Fruit fly (Drosophila melanogaster) whole organism, embryonic: Measurements from ENCODE around the gene Sytbeta.

ENCODE experiments used
- B-H2 ChIP-seq: fragments of 200-800 bp; sonication (Bioruptor generic); optimal IDR thresholded peaks from 2 replicates; lab custom pipeline; 2018; ENCODE audit warnings: missing biosample characterization, mild to moderate bottlenecking, missing genetic modification characterization
- BtbVII ChIP-seq: fragments of 200-800 bp; sonication (Bioruptor generic); optimal IDR thresholded peaks from 3 replicates; lab custom pipeline; 2017; ENCODE audit warnings: missing biosample characterization, mild to moderate bottlenecking, missing genetic modification characterization
- CG10147 ChIP-seq: fragments of 200-800 bp; sonication (Bioruptor generic); optimal IDR thresholded peaks from 2 replicates; lab custom pipeline; 2019; ENCODE audit warnings: missing biosample characterization, mild to moderate bottlenecking, missing genetic modification characterization, moderate library complexity
- CG10979 ChIP-seq: fragments of 200-800 bp; sonication (Bioruptor generic); optimal IDR thresholded peaks from 2 replicates; lab custom pipeline; 2018; ENCODE audit warnings: missing biosample characterization, mild to moderate bottlenecking, missing genetic modification characterization, moderate library complexity
- CG13424 ChIP-seq: fragments of 200-800 bp; sonication (Bioruptor generic); optimal IDR thresholded peaks from 2 replicates; lab custom pipeline; 2019; ENCODE audit warnings: missing biosample characterization, mild to moderate bottlenecking, missing genetic modification characterization, moderate library complexity
- CG14965 ChIP-seq: fragments of 200-800 bp; sonication (Bioruptor generic); optimal IDR thresholded peaks from 2 replicates; lab custom pipeline; 2016; ENCODE audit warnings: missing biosample characterization, missing genetic modification characterization, borderline replicate concordance
- CG17829 ChIP-seq: fragments of 200-800 bp; optimal IDR thresholded peaks from 2 replicates; lab custom pipeline; 2019; ENCODE audit warnings: missing biosample characterization, mild to moderate bottlenecking, missing genetic modification characterization, moderate library complexity
- CG2678 ChIP-seq: fragments of 200-800 bp; sonication (Bioruptor generic); optimal IDR thresholded peaks from 3 replicates; lab custom pipeline; 2019; ENCODE audit warnings: missing biosample characterization, mild to moderate bottlenecking, missing genetic modification characterization, moderate library complexity
- CG2712 ChIP-seq: fragments of 200-800 bp; optimal IDR thresholded peaks from 3 replicates; lab custom pipeline; 2019; ENCODE audit warnings: missing biosample characterization, mild to moderate bottlenecking, missing genetic modification characterization, moderate library complexity
- CG31441 ChIP-seq: fragments of 200-800 bp; sonication (Bioruptor generic); IDR thresholded peaks from 2 replicates; pipeline ENCODE4 v1.3.6; 2022; ENCODE audit warnings: missing biosample characterization, missing genetic modification characterization
- CG34422 ChIP-seq: fragments of 200-800 bp; sonication (Bioruptor generic); IDR thresholded peaks from 3 replicates; pipeline ENCODE4 v1.3.6; 2022; ENCODE audit warnings: missing biosample characterization, missing genetic modification characterization
- CG4854 ChIP-seq: fragments of 200-800 bp; sonication (Bioruptor generic); optimal IDR thresholded peaks from 2 replicates; lab custom pipeline; 2016; ENCODE audit warnings: missing biosample characterization, missing genetic modification characterization, inconsistent platforms
- CG6791 ChIP-seq: fragments of 200-800 bp; sonication (Bioruptor generic); IDR thresholded peaks from 3 replicates; pipeline ENCODE4 v1.3.6; 2022; ENCODE audit warnings: missing biosample characterization, missing genetic modification characterization; ENCODE audit not compliant: partially characterized antibody
- CG7839 ChIP-seq: fragments of 200-800 bp; sonication (Bioruptor generic); optimal IDR thresholded peaks from 3 replicates; lab custom pipeline; 2018; ENCODE audit warnings: missing biosample characterization, mild to moderate bottlenecking, missing genetic modification characterization, moderate library complexity
- CG8924 ChIP-seq: fragments of 200-800 bp; optimal IDR thresholded peaks from 3 replicates; lab custom pipeline; 2019; ENCODE audit warnings: missing biosample characterization, mild to moderate bottlenecking, missing genetic modification characterization, moderate library complexity
- CoRest ChIP-seq: fragments of 200-800 bp; sonication (Bioruptor generic); optimal IDR thresholded peaks from 3 replicates; lab custom pipeline; 2018; ENCODE audit warnings: missing biosample characterization, mild to moderate bottlenecking, missing genetic modification characterization, moderate library complexity
- HLH4C ChIP-seq: fragments of 200-800 bp; sonication (Bioruptor generic); IDR thresholded peaks from 3 replicates; pipeline ENCODE4 v1.3.6; 2022; ENCODE audit warnings: missing biosample characterization, missing genetic modification characterization; ENCODE audit not compliant: partially characterized antibody
- Hsf ChIP-seq: fragments of 200-800 bp; sonication (Bioruptor generic); optimal IDR thresholded peaks from 3 replicates; lab custom pipeline; 2016; ENCODE audit warnings: missing biosample characterization, missing genetic modification characterization
- Oli ChIP-seq: fragments of 200-800 bp; sonication (Bioruptor generic); optimal IDR thresholded peaks from 2 replicates; lab custom pipeline; 2018; ENCODE audit warnings: missing biosample characterization, mild to moderate bottlenecking, missing genetic modification characterization, moderate library complexity
- Rx ChIP-seq: fragments of 200-800 bp; sonication (Bioruptor generic); IDR thresholded peaks from 2 replicates; pipeline ENCODE4 v1.3.6; 2022; ENCODE audit warnings: missing biosample characterization, missing genetic modification characterization
- Sin3A ChIP-seq: fragments of >200 bp; optimal IDR thresholded peaks from 2 replicates; lab custom pipeline; 2018
- Sox100B ChIP-seq: fragments of 200-800 bp; sonication (Bioruptor generic); optimal IDR thresholded peaks from 3 replicates; lab custom pipeline; 2018; ENCODE audit warnings: missing biosample characterization, mild to moderate bottlenecking, missing genetic modification characterization
- caup ChIP-seq: fragments of 200-800 bp; sonication (Bioruptor generic); optimal IDR thresholded peaks from 3 replicates; lab custom pipeline; 2017; ENCODE audit warnings: missing biosample characterization, mild to moderate bottlenecking, missing genetic modification characterization, moderate library complexity; ENCODE audit not compliant: severe bottlenecking
- dimm ChIP-seq: fragments of 200-800 bp; sonication (Bioruptor generic); IDR thresholded peaks from 2 replicates; pipeline ENCODE4 v1.3.6; 2022; ENCODE audit warnings: missing biosample characterization, missing genetic modification characterization
- dm ChIP-seq: fragments of 200-800 bp; sonication (Bioruptor generic); optimal IDR thresholded peaks from 3 replicates; lab custom pipeline; 2016; ENCODE audit warnings: missing biosample characterization, missing genetic modification characterization
- ewg ChIP-seq: fragments of 200-800 bp; sonication (Bioruptor generic); optimal IDR thresholded peaks from 3 replicates; lab custom pipeline; 2017; ENCODE audit warnings: mild to moderate bottlenecking, missing biosample characterization, missing genetic modification reagents, missing genetic modification characterization
- eyg ChIP-seq: fragments of 200-800 bp; sonication (Bioruptor generic); optimal IDR thresholded peaks from 3 replicates; lab custom pipeline; 2016; ENCODE audit warnings: missing biosample characterization, missing genetic modification characterization
- gcm ChIP-seq: fragments of 200-800 bp; sonication (Bioruptor generic); optimal IDR thresholded peaks from 2 replicates; lab custom pipeline; 2019; ENCODE audit warnings: missing biosample characterization, mild to moderate bottlenecking, missing genetic modification characterization, moderate library complexity
- gem ChIP-seq: fragments of 200-800 bp; sonication (Bioruptor generic); optimal IDR thresholded peaks from 2 replicates; lab custom pipeline; 2019; ENCODE audit warnings: missing biosample characterization, mild to moderate bottlenecking, missing genetic modification characterization, moderate library complexity
- grau ChIP-seq: fragments of 200-800 bp; optimal IDR thresholded peaks from 3 replicates; lab custom pipeline; 2019; ENCODE audit warnings: missing biosample characterization, mild to moderate bottlenecking, missing genetic modification characterization, moderate library complexity
- grn ChIP-seq: fragments of 200-800 bp; sonication (Bioruptor generic); optimal IDR thresholded peaks from 3 replicates; lab custom pipeline; 2017; ENCODE audit warnings: missing biosample characterization, missing genetic modification characterization
- gsb ChIP-seq: fragments of 200-800 bp; sonication (Bioruptor generic); IDR thresholded peaks from 2 replicates; pipeline ENCODE4 v1.3.6; 2022; ENCODE audit warnings: missing biosample characterization, missing genetic modification characterization
- gsb-n ChIP-seq: fragments of 200-800 bp; sonication (Bioruptor generic); optimal IDR thresholded peaks from 3 replicates; lab custom pipeline; 2018; ENCODE audit warnings: missing biosample characterization, mild to moderate bottlenecking, missing genetic modification characterization
- ken ChIP-seq: fragments of 200-800 bp; sonication (Bioruptor generic); IDR thresholded peaks from 3 replicates; pipeline ENCODE4 v1.3.6; 2022; ENCODE audit warnings: missing biosample characterization, missing genetic modification characterization
- nmo ChIP-seq: fragments of 200-800 bp; sonication (Bioruptor generic); optimal IDR thresholded peaks from 2 replicates; lab custom pipeline; 2018; ENCODE audit warnings: missing biosample characterization, mild to moderate bottlenecking, missing genetic modification characterization, moderate library complexity
- row ChIP-seq: fragments of 200-800 bp; sonication (Bioruptor generic); IDR thresholded peaks from 3 replicates; pipeline ENCODE4 v1.3.6; 2022; ENCODE audit warnings: missing biosample characterization, missing genetic modification characterization
- run ChIP-seq: fragments of 200-800 bp; sonication (Bioruptor generic); optimal IDR thresholded peaks from 3 replicates; lab custom pipeline; 2018; ENCODE audit warnings: missing biosample characterization, mild to moderate bottlenecking, missing genetic modification characterization
- sd ChIP-seq: fragments of 200-800 bp; sonication (Bioruptor generic); optimal IDR thresholded peaks from 3 replicates; lab custom pipeline; 2018; ENCODE audit warnings: missing biosample characterization, mild to moderate bottlenecking, missing genetic modification characterization, moderate library complexity
- sim ChIP-seq: fragments of 200-800 bp; sonication (Bioruptor generic); IDR thresholded peaks from 2 replicates; pipeline ENCODE4 v1.3.6; 2022; ENCODE audit warnings: missing biosample characterization, missing genetic modification characterization
- vnd ChIP-seq: fragments of 200-800 bp; sonication (Bioruptor generic); IDR thresholded peaks from 3 replicates; pipeline ENCODE4 v1.3.6; 2022; ENCODE audit warnings: missing biosample characterization, missing genetic modification characterization; ENCODE audit not compliant: partially characterized antibody
- wdn ChIP-seq: fragments of 200-800 bp; sonication (Bioruptor generic); IDR thresholded peaks from 2 replicates; pipeline ENCODE4 v1.3.6; 2022; ENCODE audit warnings: missing biosample characterization, missing genetic modification characterization

Sytbeta gene

DNA sequence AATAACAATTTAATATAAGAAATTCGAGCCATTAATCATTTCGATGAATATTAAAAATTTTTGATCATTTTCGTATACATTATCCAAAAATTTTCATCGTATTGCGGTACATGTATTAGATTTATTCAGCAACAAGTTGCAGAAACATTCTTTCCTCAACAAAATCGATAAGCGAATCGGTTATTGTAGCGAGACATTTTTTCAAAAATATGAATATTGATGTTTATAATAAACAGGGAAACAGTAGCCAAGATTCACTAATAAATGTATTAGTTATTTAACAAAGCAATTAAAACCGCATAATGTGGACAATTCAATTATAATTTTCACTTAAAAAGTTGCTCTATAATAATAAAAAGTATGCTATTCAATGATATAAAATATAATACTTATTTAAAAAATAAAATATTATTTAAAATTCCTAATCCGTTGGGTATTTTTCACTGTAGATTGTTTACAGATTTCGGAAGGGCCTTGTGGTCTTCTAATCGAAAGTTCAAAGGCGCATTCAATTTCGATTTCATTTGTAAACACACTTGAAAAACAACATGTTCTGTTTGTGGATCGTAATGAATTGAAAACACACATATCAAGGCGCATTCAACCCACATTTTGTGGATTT lies 24.4 kb upstream of the Sytbeta start (continued):
- TF ChIP-seq grn (GFP tag; lab: Kevin White, UChicago), result no peak
- TF ChIP-seq CG2712, result peak; percentile 63
- TF ChIP-seq sd, result peak; percentile 14
- TF ChIP-seq B-H2 (GFP tag; lab: Kevin White, UChicago), result no peak
- no peak for TF ChIP-seq dm (GFP tag; lab: Kevin White, UChicago)
- TF ChIP-seq wdn (GFP tag; lab: Robert Waterston, UW), result no peak
- no peak for TF ChIP-seq CG14965 (GFP tag; lab: Kevin White, UChicago)
- peak; percentile 60 for TF ChIP-seq CG2678 (tag; lab: Kevin White, UChicago)
- TF ChIP-seq row (GFP tag; lab: Robert Waterston, UW), result peak; percentile 41; the same call in 2 of the 3 replicates
- no peak for TF ChIP-seq ewg (GFP tag; lab: Kevin White, UChicago)
- no peak for TF ChIP-seq dimm (GFP tag; lab: Robert Waterston, UW)
- peak; percentile 57 for TF ChIP-seq CG7839 (tag; lab: Kevin White, UChicago)
- peak; percentile 5 for TF ChIP-seq CG10147 (GFP tag; lab: Kevin White, UChicago)
- TF ChIP-seq gsb (GFP tag; lab: Robert Waterston, UW), result no peak
- peak; percentile 56 for TF ChIP-seq CG13424 (tag; lab: Kevin White, UChicago)
- TF ChIP-seq CG4854 (GFP tag; lab: Kevin White, UChicago), result no peak
- no peak for TF ChIP-seq sim (GFP tag; lab: Robert Waterston, UW)
- TF ChIP-seq CG31441, result peak; percentile 48
- TF ChIP-seq vnd, result no peak
- TF ChIP-seq ken (GFP tag; lab: Robert Waterston, UW), result no peak
- peak; percentile 5 for TF ChIP-seq Oli (tag; lab: Kevin White, UChicago)
- no peak for TF ChIP-seq HLH4C (GFP tag; lab: Robert Waterston, UW)
- no peak for TF ChIP-seq Rx (GFP tag; lab: Robert Waterston, UW)
- TF ChIP-seq gcm, result peak; percentile 7
- TF ChIP-seq gsb-n (tag; lab: Kevin White, UChicago), result peak; percentile 3
- peak; percentile 27 for TF ChIP-seq CG10979 (tag; lab: Kevin White, UChicago)
- TF ChIP-seq Sin3A (lab: Kevin White, UChicago), result no peak
- no peak for TF ChIP-seq nmo (GFP tag; lab: Kevin White, UChicago)
- TF ChIP-seq run (tag; lab: Kevin White, UChicago), result no peak
- TF ChIP-seq CG8924 (tag; lab: Kevin White, UChicago), result peak; percentile 31
- peak; percentile 61 for TF ChIP-seq grau (tag; lab: Kevin White, UChicago)
- no peak for TF ChIP-seq eyg (GFP tag; lab: Kevin White, UChicago)
- TF ChIP-seq Sox100B (GFP tag; lab: Kevin White, UChicago), result peak; percentile 37
- TF ChIP-seq CG6791, result no peak
- no peak for TF ChIP-seq caup (GFP tag; lab: Kevin White, UChicago)
- no peak for TF ChIP-seq CG34422 (GFP tag; lab: Robert Waterston, UW)
- peak; percentile 24 for TF ChIP-seq CoRest (tag; lab: Kevin White, UChicago)
- peak; percentile 62 for TF ChIP-seq gem (tag; lab: Kevin White, UChicago)
- TF ChIP-seq CG17829 (tag; lab: Kevin White, UChicago), result peak; percentile 33
- TF ChIP-seq Hsf, result no peak
- no peak for TF ChIP-seq BtbVII (GFP tag; lab: Kevin White, UChicago)
